Worm (Caenorhabditis elegans): ENCODE measurements around the gene pigw-1.
A peak's percentile ranks its signal among the peaks of the same experiment; 100 is the strongest.

pigw-1 gene

ce11 chrII:2884810-2885209, at the start of gene pigw-1:
TSS of gene pigw-1 (minus strand) at chrII:2884910.
- TF ChIP-seq ztf-29 (GFP tag; IDR thresholded peaks at IDR 0.05) (no peak), T22C8.4 (GFP tag; IDR thresholded peaks at IDR 0.05) (no peak), cog-1 (tag; optimal IDR thresholded peaks at IDR 0.05) (no peak), tab-1 (GFP tag; IDR thresholded peaks at IDR 0.05) (no peak), ztf-23 (GFP tag; IDR thresholded peaks at IDR 0.05) (no peak), med-1 (GFP tag; optimal IDR thresholded peaks at IDR 0.05; ENCODE audit: insufficient read depth) (no peak), flt-1 (GFP tag; IDR thresholded peaks at IDR 0.05) (no peak), ref-1 (GFP tag; conservative IDR thresholded peaks at IDR 0.05) (no peak), klf-2 (GFP tag; conservative IDR thresholded peaks at IDR 0.05) (no peak)

ce11 chrII:2934354-2934753, 49.6 kb upstream of the pigw-1 start, which contains the start of gene irld-67:
TSS of gene irld-67 (minus strand) at chrII:2934454.
- no peak for TF ChIP-seq ztf-29 (GFP tag; IDR thresholded peaks at IDR 0.05)

DNA sequence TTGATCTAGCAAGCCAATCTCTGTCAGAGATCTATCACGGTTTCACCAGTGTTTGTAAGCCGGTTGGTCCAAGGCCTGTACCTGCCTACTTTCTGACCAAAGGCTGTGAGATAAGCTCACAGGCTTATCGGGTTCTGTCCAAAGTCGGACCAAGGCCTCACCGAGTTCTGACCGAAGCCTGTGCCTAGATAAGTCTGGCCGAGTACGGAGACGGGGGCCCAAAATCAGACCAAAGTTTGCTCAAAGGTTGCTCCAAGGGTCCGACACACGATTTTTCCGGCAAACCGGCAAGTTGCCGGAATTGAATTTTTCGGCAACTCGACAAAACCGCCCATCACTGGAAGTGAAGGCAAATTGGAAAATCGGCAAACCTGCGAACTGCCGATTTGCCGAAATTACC, 46.9 kb upstream of the pigw-1 start:
- peak; percentile 47; the same call in 1 of the 2 replicates for TF ChIP-seq ztf-23 (GFP tag; IDR thresholded peaks at IDR 0.05)
- TF ChIP-seq med-1 (GFP tag; optimal IDR thresholded peaks at IDR 0.05; ENCODE audit: insufficient read depth), result no peak

- TF ChIP-seq flt-1 (GFP tag; IDR thresholded peaks at IDR 0.05), result no peak
- TF ChIP-seq ref-1 (GFP tag; conservative IDR thresholded peaks at IDR 0.05), result no peak
- TF ChIP-seq tab-1 (GFP tag; IDR thresholded peaks at IDR 0.05), result no peak
- no peak for TF ChIP-seq klf-2 (GFP tag; conservative IDR thresholded peaks at IDR 0.05)
Observed at ce11 chrII:2930499-2930898, 45.8 kb upstream of the pigw-1 start, which contains the start of the genes irld-64 and irld-63. TSS of gene irld-64 (minus strand) at chrII:2930599. TSS of gene irld-63 (plus strand) at chrII:2930728.

- TF ChIP-seq ref-1 (GFP tag; conservative IDR thresholded peaks at IDR 0.05), result no peak
Observed at ce11 chrII:2929846-2930245, 45.1 kb upstream of the pigw-1 start.

DNA sequence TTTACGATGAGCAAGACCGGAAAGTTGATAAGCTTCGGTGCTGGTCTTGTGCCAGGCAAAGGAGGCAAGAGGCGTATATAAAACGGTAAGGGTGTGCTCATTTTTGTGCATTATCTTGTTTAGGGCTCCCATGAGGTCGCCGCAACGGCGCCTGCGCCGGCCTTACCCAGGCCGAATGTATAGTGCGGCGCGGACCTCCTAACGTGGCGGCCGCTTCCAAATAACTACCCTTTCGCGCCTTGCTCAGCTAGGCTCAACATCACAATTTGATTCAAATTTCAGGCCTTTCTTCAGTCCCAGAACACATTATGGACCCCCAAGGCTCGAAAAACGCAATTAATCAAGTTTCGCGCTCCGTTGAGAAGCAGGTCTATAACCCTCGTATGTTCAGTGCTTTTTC, 42.8 kb upstream of the pigw-1 start, which contains the start of the genes ZK355.3 and ZK355.8:
TSS of gene ZK355.3 (minus strand) at position 101 of the 400 bp plus-strand sequence.
TSS of gene ZK355.8 (plus strand) at position 272 of the 400 bp plus-strand sequence.
- TF ChIP-seq med-1 (GFP tag; optimal IDR thresholded peaks at IDR 0.05; ENCODE audit: insufficient read depth), result no peak

DNA sequence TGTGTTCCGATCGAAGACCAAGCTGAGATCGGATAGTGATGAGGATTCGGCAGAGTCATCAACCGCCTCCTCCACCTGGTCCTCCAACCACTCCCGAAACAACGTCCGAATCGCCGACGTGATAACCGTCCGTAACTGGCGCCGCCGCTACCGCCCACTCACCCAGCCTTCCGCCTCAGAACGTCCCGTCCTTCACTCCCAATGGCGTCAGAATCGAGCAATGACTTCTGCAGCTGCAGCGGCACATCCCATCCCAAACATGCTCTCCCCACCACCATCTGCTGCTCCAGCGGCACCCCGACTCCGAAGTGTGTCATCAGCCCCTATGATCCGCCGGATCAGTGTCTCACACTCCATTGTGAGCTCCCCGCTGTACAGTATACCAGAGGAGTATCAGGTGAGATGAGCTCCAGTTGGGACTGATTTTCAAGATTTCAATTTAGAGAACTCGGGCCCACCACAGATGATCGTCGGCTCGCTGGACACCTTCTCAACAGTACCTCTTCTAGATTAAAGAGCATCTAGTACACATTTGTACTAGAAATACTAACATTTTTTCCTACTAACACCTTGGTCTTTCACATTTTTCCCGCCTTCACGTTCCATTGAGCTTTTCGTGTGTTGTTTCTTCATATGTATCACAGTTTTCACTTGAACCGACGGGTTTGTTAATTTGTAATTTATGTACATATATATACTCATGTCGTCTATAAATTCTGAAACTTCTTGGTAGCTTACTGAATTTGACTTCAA, 41.3 kb upstream of the pigw-1 start:
- TF ChIP-seq ztf-23 (GFP tag; IDR thresholded peaks at IDR 0.05) (no peak), ztf-29 (GFP tag; IDR thresholded peaks at IDR 0.05) (no peak), med-1 (GFP tag; optimal IDR thresholded peaks at IDR 0.05; ENCODE audit: insufficient read depth) (no peak), klf-2 (GFP tag; conservative IDR thresholded peaks at IDR 0.05) (no peak), cog-1 (tag; optimal IDR thresholded peaks at IDR 0.05) (no peak), T22C8.4 (GFP tag; IDR thresholded peaks at IDR 0.05) (no peak), ref-1 (GFP tag; conservative IDR thresholded peaks at IDR 0.05) (no peak), flt-1 (GFP tag; IDR thresholded peaks at IDR 0.05) (no peak), tab-1 (GFP tag; IDR thresholded peaks at IDR 0.05) (no peak)

DNA sequence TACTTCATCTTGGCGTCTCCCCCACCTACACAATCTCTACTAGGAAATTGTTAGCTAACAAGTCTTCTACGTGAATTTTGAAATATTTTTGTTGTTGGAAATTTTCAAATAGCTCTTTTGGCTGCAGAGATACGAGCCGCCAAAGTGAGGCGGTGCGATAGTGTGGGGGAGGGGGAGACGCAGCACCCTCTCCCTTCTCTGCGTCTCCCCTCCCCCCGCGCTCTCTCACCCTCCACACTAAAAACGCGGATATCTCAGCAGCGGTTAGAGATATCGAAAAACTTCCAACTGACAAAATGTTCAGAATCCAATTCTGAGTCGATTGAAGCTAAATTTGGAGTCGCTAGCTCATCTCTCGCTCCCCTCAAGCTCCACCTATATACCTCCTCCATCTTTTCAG, 40.3 kb upstream of the pigw-1 start:
- no peak for TF ChIP-seq ztf-23 (GFP tag; IDR thresholded peaks at IDR 0.05)
- TF ChIP-seq flt-1 (GFP tag; IDR thresholded peaks at IDR 0.05), result no peak
- TF ChIP-seq ref-1 (GFP tag; conservative IDR thresholded peaks at IDR 0.05), result no peak
- TF ChIP-seq ztf-29 (GFP tag; IDR thresholded peaks at IDR 0.05), result no peak
- TF ChIP-seq klf-2 (GFP tag; conservative IDR thresholded peaks at IDR 0.05), result no peak
- TF ChIP-seq tab-1 (GFP tag; IDR thresholded peaks at IDR 0.05), result no peak
- no peak for TF ChIP-seq T22C8.4 (GFP tag; IDR thresholded peaks at IDR 0.05)
- TF ChIP-seq cog-1 (tag; optimal IDR thresholded peaks at IDR 0.05), result no peak
- TF ChIP-seq med-1 (GFP tag; optimal IDR thresholded peaks at IDR 0.05; ENCODE audit: insufficient read depth), result no peak

- TF ChIP-seq tab-1 (GFP tag; IDR thresholded peaks at IDR 0.05), result no peak
- no peak for TF ChIP-seq flt-1 (GFP tag; IDR thresholded peaks at IDR 0.05)
- no peak for TF ChIP-seq ztf-29 (GFP tag; IDR thresholded peaks at IDR 0.05)
- no peak for TF ChIP-seq cog-1 (tag; optimal IDR thresholded peaks at IDR 0.05)
- no peak for TF ChIP-seq med-1 (GFP tag; optimal IDR thresholded peaks at IDR 0.05; ENCODE audit: insufficient read depth)
- TF ChIP-seq klf-2 (GFP tag; conservative IDR thresholded peaks at IDR 0.05), result no peak
- TF ChIP-seq ztf-23 (GFP tag; IDR thresholded peaks at IDR 0.05), result no peak
- TF ChIP-seq T22C8.4 (GFP tag; IDR thresholded peaks at IDR 0.05), result no peak
- no peak for TF ChIP-seq ref-1 (GFP tag; conservative IDR thresholded peaks at IDR 0.05)
Observed at ce11 chrII:2923617-2924016, 38.9 kb upstream of the pigw-1 start, which contains the start of gene ZK355.2. TSS of gene ZK355.2 (plus strand) at chrII:2923917.

- TF ChIP-seq ref-1 (GFP tag; conservative IDR thresholded peaks at IDR 0.05), result no peak
- TF ChIP-seq tab-1 (GFP tag; IDR thresholded peaks at IDR 0.05), result no peak
- no peak for TF ChIP-seq med-1 (GFP tag; optimal IDR thresholded peaks at IDR 0.05; ENCODE audit: insufficient read depth)
- TF ChIP-seq ztf-23 (GFP tag; IDR thresholded peaks at IDR 0.05), result no peak
- no peak for TF ChIP-seq flt-1 (GFP tag; IDR thresholded peaks at IDR 0.05)
- no peak for TF ChIP-seq ztf-29 (GFP tag; IDR thresholded peaks at IDR 0.05)
Observed at ce11 chrII:2922782-2923181, 38.1 kb upstream of the pigw-1 start.

DNA sequence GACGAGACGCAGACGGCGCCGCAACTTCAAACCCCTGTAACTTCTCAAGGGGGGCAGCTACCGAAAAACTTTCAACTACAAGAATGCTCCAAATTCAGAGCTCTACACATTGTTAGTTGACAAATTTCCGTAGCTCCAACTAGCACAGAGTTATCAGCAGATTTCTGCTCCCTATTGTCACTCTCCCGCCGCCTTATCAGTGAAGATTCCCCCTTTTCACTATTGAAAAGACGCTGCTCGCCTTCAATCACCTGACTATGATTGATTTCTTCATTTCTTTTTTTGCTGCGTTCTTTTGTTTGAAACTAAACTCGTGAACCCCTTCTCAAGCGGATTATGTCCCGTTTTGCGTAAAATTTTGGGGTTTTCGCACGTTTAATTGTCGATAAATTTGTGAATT, 37.6 kb upstream of the pigw-1 start:
- no peak for TF ChIP-seq klf-2 (GFP tag; conservative IDR thresholded peaks at IDR 0.05)

All from whole organism, midembryonic.